Fruit fly (Drosophila melanogaster) whole organism, larva: ENCODE data around the gene CycT.

Experiments used
- noc ChIP-seq: fragments of 200-800 bp; sonication (Bioruptor generic); optimal IDR thresholded peaks from 3 replicates; lab custom pipeline; 2019; ENCODE audit warnings: missing biosample characterization, mild to moderate bottlenecking, missing genetic modification characterization, moderate library complexity

Gene CycT

dm6 chr3L:17562263-17562662 is 4.7 kb upstream of the CycT start:
- TF ChIP-seq noc (tag; lab: Kevin White, UChicago), result no peak

dm6 chr3L:17555794-17556193 is 1.8 kb downstream of the CycT start:
- TF ChIP-seq noc (tag; lab: Kevin White, UChicago), result no peak

dm6 chr3L:17549049-17549876 is 8.3 kb downstream of the CycT start, which contains the start of the genes Jon74E and CG7542:
TSS of gene Jon74E (minus strand) at chr3L:17549127.
TSS of gene CG7542 (plus strand) at chr3L:17549826.
- TF ChIP-seq noc (tag; lab: Kevin White, UChicago), result no peak

dm6 chr3L:17540004-17540403 is 17.6 kb downstream of the CycT start:
- TF ChIP-seq noc (tag; lab: Kevin White, UChicago), result no peak

dm6 chr3L:17538907-17539306 is 18.7 kb downstream of the CycT start:
- no peak for TF ChIP-seq noc (tag; lab: Kevin White, UChicago)

dm6 chr3L:17538250-17538649 is 19.3 kb downstream of the CycT start:
- TF ChIP-seq noc (tag; lab: Kevin White, UChicago), result no peak

- no peak for TF ChIP-seq noc (tag; lab: Kevin White, UChicago)
Observed at dm6 chr3L:17535768-17536167, 21.8 kb downstream of the CycT start.

- TF ChIP-seq noc (tag; lab: Kevin White, UChicago), result no peak
Observed at dm6 chr3L:17534396-17534795, 23.2 kb downstream of the CycT start.

- no peak for TF ChIP-seq noc (tag; lab: Kevin White, UChicago)
Observed at dm6 chr3L:17533745-17534144, 23.8 kb downstream of the CycT start.

- peak; percentile 51 for TF ChIP-seq noc (tag; lab: Kevin White, UChicago)
Observed at dm6 chr3L:17532898-17533700, 24.5 kb downstream of the CycT start.

- TF ChIP-seq noc (tag; lab: Kevin White, UChicago), result no peak
Observed at dm6 chr3L:17532197-17532596, 25.4 kb downstream of the CycT start.

- peak; percentile 7 for TF ChIP-seq noc (tag; lab: Kevin White, UChicago)
Observed at dm6 chr3L:17531397-17531796, 26.2 kb downstream of the CycT start.

- TF ChIP-seq noc (tag; lab: Kevin White, UChicago), result no peak
Observed at dm6 chr3L:17530471-17531149, 27.0 kb downstream of the CycT start.

dm6 chr3L:17529511-17530194 is 27.9 kb downstream of the CycT start, which contains the start of the genes Edc3 and Nedd4:
TSS of gene Edc3 (minus strand) at chr3L:17529861.
TSS of gene Nedd4 (plus strand) at chr3L:17530081.
- peak; percentile 11 for TF ChIP-seq noc (tag; lab: Kevin White, UChicago)
